Fruit fly (Drosophila melanogaster): ENCODE results near the gene Pus1.

- no peak for TF ChIP-seq CG8478 (optimal IDR thresholded peaks at IDR 0.05)
- no peak for TF ChIP-seq CTCF (optimal IDR thresholded peaks at IDR 0.05)
Measured at dm6 chr3R:20560019-20560667, 32.3 kb downstream of the Pus1 start, which contains the start of gene CG15922.
